Fruit fly (Drosophila melanogaster): ENCODE results near the gene gzl.

The gzl gene

DNA sequence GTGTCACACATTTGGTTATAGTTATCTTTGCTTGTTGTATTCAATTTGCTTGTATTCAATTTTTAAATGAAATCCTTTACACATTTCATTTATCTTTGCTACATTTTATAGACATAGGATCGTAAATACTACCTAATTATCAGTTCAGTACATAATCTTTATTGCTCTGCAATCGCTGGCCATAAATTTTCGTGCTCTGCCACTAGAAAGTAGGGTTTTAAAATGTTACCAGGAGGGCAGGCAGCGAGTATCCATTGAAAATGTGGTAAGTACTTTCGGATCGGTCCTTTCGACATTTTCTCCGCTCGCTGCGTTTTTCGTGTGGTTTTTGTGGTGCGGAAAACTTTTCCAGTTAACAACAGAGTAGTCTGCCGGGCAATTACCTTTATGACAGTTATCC, 16.6 kb downstream of the gzl start:
- TF ChIP-seq kay (GFP tag; ENCODE audit: borderline replicate concordance) (no peak), tj (GFP tag; optimal IDR thresholded peaks at IDR 0.05) (peak; percentile 6), Crg-1 (GFP tag; optimal IDR thresholded peaks at IDR 0.05) (no peak)

DNA sequence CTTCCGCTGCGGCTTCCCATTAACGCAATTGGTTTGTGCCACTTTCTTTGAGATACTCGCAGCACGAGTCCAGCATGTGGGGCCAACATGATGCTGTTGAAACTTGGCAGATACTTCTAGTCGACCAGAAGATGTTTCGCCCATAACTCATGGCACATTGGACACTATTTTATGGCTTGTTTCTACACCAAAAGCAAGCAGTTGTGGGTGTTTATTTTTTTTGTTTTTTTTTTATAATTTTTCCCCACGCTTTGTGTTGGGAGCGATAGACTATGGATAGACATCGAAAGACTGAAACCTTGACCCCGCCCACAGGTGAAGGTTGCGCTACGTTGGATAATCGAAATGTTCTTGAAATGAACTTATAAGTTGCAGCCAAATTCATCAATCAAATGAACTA, 17.0 kb downstream of the gzl start:
- TF ChIP-seq Hr96 (GFP tag; optimal IDR thresholded peaks at IDR 0.05) (no peak), Crg-1 (GFP tag; optimal IDR thresholded peaks at IDR 0.05) (no peak), pad (GFP tag; optimal IDR thresholded peaks at IDR 0.05) (no peak), CG33017 (tag; optimal IDR thresholded peaks at IDR 0.05) (no peak), Mnt (GFP tag; optimal IDR thresholded peaks at IDR 0.05) (no peak), cnc (optimal IDR thresholded peaks at IDR 0.05) (no peak), cic (GFP tag; optimal IDR thresholded peaks at IDR 0.05) (no peak), bab1 (GFP tag; optimal IDR thresholded peaks at IDR 0.05) (no peak), toe (GFP tag; optimal IDR thresholded peaks at IDR 0.05) (no peak)

dm6 chr3R:6400710-6401521, 18.2 kb downstream of the gzl start:
- TF ChIP-seq bab1 (GFP tag; optimal IDR thresholded peaks at IDR 0.05) (no peak), CG14711 (tag; optimal IDR thresholded peaks at IDR 0.05) (peak; percentile 8), CG1620 (GFP tag; optimal IDR thresholded peaks at IDR 0.05) (no peak), CG12768 (GFP tag; optimal IDR thresholded peaks at IDR 0.05) (peak; percentile 10), CG7045 (GFP tag; optimal IDR thresholded peaks at IDR 0.05) (no peak), CG11617 (GFP tag; optimal IDR thresholded peaks at IDR 0.05) (no peak), CG33017 (tag; optimal IDR thresholded peaks at IDR 0.05) (no peak), ovo (GFP tag; optimal IDR thresholded peaks at IDR 0.05) (peak; percentile 7), Mnt (GFP tag; optimal IDR thresholded peaks at IDR 0.05) (peak; percentile 19), pad (GFP tag; optimal IDR thresholded peaks at IDR 0.05) (no peak), cnc (optimal IDR thresholded peaks at IDR 0.05) (no peak), cic (GFP tag; optimal IDR thresholded peaks at IDR 0.05) (peak; percentile 48), Clk (GFP tag; optimal IDR thresholded peaks at IDR 0.05) (no peak), CG7101 (tag; optimal IDR thresholded peaks at IDR 0.05) (no peak), kay (GFP tag; ENCODE audit: borderline replicate concordance) (peak; percentile 92), tj (GFP tag; optimal IDR thresholded peaks at IDR 0.05) (peak; percentile 90), Hr96 (GFP tag; optimal IDR thresholded peaks at IDR 0.05) (no peak), CG5204 (GFP tag; optimal IDR thresholded peaks at IDR 0.05) (no peak), Crg-1 (GFP tag; optimal IDR thresholded peaks at IDR 0.05) (no peak)

DNA sequence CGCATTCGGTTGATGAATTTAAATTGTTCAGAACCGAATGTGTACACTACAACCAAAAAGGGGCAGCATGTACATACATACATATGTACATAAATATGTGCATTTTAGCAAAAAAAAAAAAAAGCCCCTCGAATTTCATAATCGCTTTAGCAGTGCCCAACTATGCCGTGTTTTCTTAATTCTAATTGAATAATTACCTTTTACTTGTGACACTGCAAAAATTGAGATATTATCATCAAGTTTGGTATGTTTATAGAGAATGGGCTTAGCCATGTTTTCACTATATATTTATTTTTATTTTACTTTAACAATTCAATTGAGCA, 18.8 kb downstream of the gzl start:
- TF ChIP-seq toe (GFP tag; optimal IDR thresholded peaks at IDR 0.05) (no peak), CG14711 (tag; optimal IDR thresholded peaks at IDR 0.05) (no peak), ovo (GFP tag; optimal IDR thresholded peaks at IDR 0.05) (no peak), Clk (GFP tag; optimal IDR thresholded peaks at IDR 0.05) (no peak), bab1 (GFP tag; optimal IDR thresholded peaks at IDR 0.05) (no peak), CG11617 (GFP tag; optimal IDR thresholded peaks at IDR 0.05) (no peak), Hr96 (GFP tag; optimal IDR thresholded peaks at IDR 0.05) (no peak), pad (GFP tag; optimal IDR thresholded peaks at IDR 0.05) (no peak)

dm6 chr3R:6402522-6403171, 19.9 kb downstream of the gzl start:
- TF ChIP-seq cic (GFP tag; optimal IDR thresholded peaks at IDR 0.05) (peak; percentile 13), CG11617 (GFP tag; optimal IDR thresholded peaks at IDR 0.05) (no peak), ovo (GFP tag; optimal IDR thresholded peaks at IDR 0.05) (no peak), CG12768 (GFP tag; optimal IDR thresholded peaks at IDR 0.05) (no peak)

DNA sequence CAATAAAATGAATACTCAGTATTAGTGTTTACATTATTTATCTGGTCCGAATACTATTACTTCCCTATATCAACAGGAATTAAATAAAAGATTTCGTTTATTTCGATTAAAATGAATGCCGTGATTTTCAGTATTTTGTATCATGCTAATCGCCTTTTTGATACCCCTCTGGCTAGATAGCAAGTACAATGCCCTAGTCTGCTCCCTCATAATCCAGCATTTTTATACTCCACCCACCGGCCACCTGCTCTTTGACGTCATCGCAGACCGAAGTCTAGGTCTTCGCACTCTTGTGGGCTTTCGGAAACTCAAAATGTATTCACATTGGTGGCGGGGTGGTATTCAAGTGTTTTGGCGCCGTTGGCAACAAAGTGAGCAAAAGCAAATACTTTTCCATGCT, 21.0 kb downstream of the gzl start:
- TF ChIP-seq CG11617 (GFP tag; optimal IDR thresholded peaks at IDR 0.05) (no peak), CG1620 (GFP tag; optimal IDR thresholded peaks at IDR 0.05) (no peak), cic (GFP tag; optimal IDR thresholded peaks at IDR 0.05) (no peak)

DNA sequence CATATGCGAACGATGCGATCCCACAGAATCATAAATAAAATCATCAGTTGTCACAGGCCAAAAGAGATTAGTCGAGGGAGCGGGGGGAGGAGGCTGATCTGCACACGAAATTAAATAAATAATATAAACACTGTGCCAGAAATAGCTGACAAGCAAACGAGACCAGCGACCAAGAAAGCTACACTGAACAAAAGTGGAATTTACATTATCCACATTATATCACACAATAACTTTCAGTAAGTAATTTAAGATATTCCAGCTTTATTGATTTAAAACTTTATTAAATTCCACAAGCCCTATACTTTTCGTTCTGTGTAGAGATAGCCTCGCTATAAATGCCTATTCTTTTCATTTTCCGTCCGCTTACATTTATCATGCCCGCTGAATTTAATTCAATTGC, 21.5 kb downstream of the gzl start:
- TF ChIP-seq ovo (GFP tag; optimal IDR thresholded peaks at IDR 0.05) (no peak), CG7045 (GFP tag; optimal IDR thresholded peaks at IDR 0.05) (no peak), CG1620 (GFP tag; optimal IDR thresholded peaks at IDR 0.05) (peak; percentile 3), Crg-1 (GFP tag; optimal IDR thresholded peaks at IDR 0.05) (no peak), CG14711 (tag; optimal IDR thresholded peaks at IDR 0.05) (peak; percentile 51), Mnt (GFP tag; optimal IDR thresholded peaks at IDR 0.05) (no peak), CG33017 (tag; optimal IDR thresholded peaks at IDR 0.05) (peak; percentile 30), CG7101 (tag; optimal IDR thresholded peaks at IDR 0.05) (peak; percentile 38), cic (GFP tag; optimal IDR thresholded peaks at IDR 0.05) (no peak), CG11617 (GFP tag; optimal IDR thresholded peaks at IDR 0.05) (peak; percentile 11), pad (GFP tag; optimal IDR thresholded peaks at IDR 0.05) (no peak), bab1 (GFP tag; optimal IDR thresholded peaks at IDR 0.05) (peak; percentile 54), CG5204 (GFP tag; optimal IDR thresholded peaks at IDR 0.05) (no peak), cnc (optimal IDR thresholded peaks at IDR 0.05) (no peak), kay (GFP tag; ENCODE audit: borderline replicate concordance) (no peak), Clk (GFP tag; optimal IDR thresholded peaks at IDR 0.05) (no peak), tj (GFP tag; optimal IDR thresholded peaks at IDR 0.05) (peak; percentile 41), toe (GFP tag; optimal IDR thresholded peaks at IDR 0.05) (no peak), CG12768 (GFP tag; optimal IDR thresholded peaks at IDR 0.05) (no peak), Hr96 (GFP tag; optimal IDR thresholded peaks at IDR 0.05) (peak; percentile 16)
